Worm (Caenorhabditis elegans): Measurements from ENCODE around the gene F43G6.10.

The F43G6.10 gene

ce11 chrII:11808979-11809378 is at the start of gene F43G6.10:
TSS of gene F43G6.10 (plus strand) at chrII:11809349.
- no peak for TF ChIP-seq sma-3 (GFP tag; optimal IDR thresholded peaks at IDR 0.05)
- no peak for TF ChIP-seq nhr-77 (tag; optimal IDR thresholded peaks at IDR 0.05)
- no peak for TF ChIP-seq lin-39 (tag; optimal IDR thresholded peaks at IDR 0.05)
- TF ChIP-seq lsy-2 (tag; optimal IDR thresholded peaks at IDR 0.05) = no peak
- no peak for TF ChIP-seq nhr-12 (tag; optimal IDR thresholded peaks at IDR 0.05)
- TF ChIP-seq nhr-21 (tag; optimal IDR thresholded peaks at IDR 0.05) = no peak
- no peak for TF ChIP-seq nhr-25 (tag; optimal IDR thresholded peaks at IDR 0.05)
- TF ChIP-seq zag-1 (tag; optimal IDR thresholded peaks at IDR 0.05) = no peak
- TF ChIP-seq elt-1 (tag; optimal IDR thresholded peaks at IDR 0.05) = no peak
- TF ChIP-seq snpc-4 (tag; optimal IDR thresholded peaks at IDR 0.05) = no peak
- TF ChIP-seq ztf-4 (tag; optimal IDR thresholded peaks at IDR 0.05) = no peak
- no peak for TF ChIP-seq mbf-1 (tag; optimal IDR thresholded peaks at IDR 0.05)
- no peak for TF ChIP-seq ztf-11 (tag; optimal IDR thresholded peaks at IDR 0.05)
- no peak for TF ChIP-seq skn-1 (tag; optimal IDR thresholded peaks at IDR 0.05)
- TF ChIP-seq unc-62 (GFP tag; optimal IDR thresholded peaks at IDR 0.05) = no peak
- no peak for TF ChIP-seq nhr-10 (tag; optimal IDR thresholded peaks at IDR 0.05)
- no peak for TF ChIP-seq blmp-1 (tag; optimal IDR thresholded peaks at IDR 0.05; ENCODE audit: insufficient read depth)
- TF ChIP-seq egl-27 (tag; optimal IDR thresholded peaks at IDR 0.05) = no peak
- TF ChIP-seq nhr-23 (tag; optimal IDR thresholded peaks at IDR 0.05) = no peak

ce11 chrII:11761806-11762512 is 47.2 kb upstream of the F43G6.10 start:
- peak; percentile 53 for TF ChIP-seq nhr-12 (tag; optimal IDR thresholded peaks at IDR 0.05)
- peak in 1 of 2 experiments; percentile 89 for TF ChIP-seq lsy-2 (tag; optimal IDR thresholded peaks at IDR 0.05)
- peak; percentile 93 for TF ChIP-seq ztf-4 (tag; optimal IDR thresholded peaks at IDR 0.05)
- TF ChIP-seq Y55F3AM.14 (GFP tag; optimal IDR thresholded peaks at IDR 0.05) = no peak
- TF ChIP-seq nhr-25 (tag; optimal IDR thresholded peaks at IDR 0.05) = no peak
- no peak for TF ChIP-seq ztf-11 (tag; optimal IDR thresholded peaks at IDR 0.05)
- peak; percentile 89 for TF ChIP-seq sem-4 (tag; optimal IDR thresholded peaks at IDR 0.05)
- peak; percentile 93 for TF ChIP-seq C34F6.9 (tag; optimal IDR thresholded peaks at IDR 0.05)
- TF ChIP-seq crh-2 (tag; optimal IDR thresholded peaks at IDR 0.05) = peak; percentile 48
- peak; percentile 89 for TF ChIP-seq skn-1 (tag; optimal IDR thresholded peaks at IDR 0.05)
- TF ChIP-seq snpc-4 (tag; optimal IDR thresholded peaks at IDR 0.05) = peak; percentile 62
- TF ChIP-seq lin-13 (GFP tag; optimal IDR thresholded peaks at IDR 0.05) = peak; percentile 82
- no peak for TF ChIP-seq nhr-77 (tag; optimal IDR thresholded peaks at IDR 0.05)
- TF ChIP-seq nhr-11 (tag; optimal IDR thresholded peaks at IDR 0.05) = no peak
- TF ChIP-seq nhr-129 (tag; optimal IDR thresholded peaks at IDR 0.05) = no peak
- peak; percentile 69 for TF ChIP-seq unc-55 (GFP tag; optimal IDR thresholded peaks at IDR 0.05)
- TF ChIP-seq mbf-1 (tag; optimal IDR thresholded peaks at IDR 0.05) = no peak
- peak; percentile 99 for TF ChIP-seq ama-1 (optimal IDR thresholded peaks at IDR 0.05)
- TF ChIP-seq ztf-1 (GFP tag; conservative IDR thresholded peaks at IDR 0.05) = 0 out of 2 replicates have a peak, but pooled peaks have one; percentile 51
- no peak for TF ChIP-seq nhr-23 (tag; optimal IDR thresholded peaks at IDR 0.05)

- TF ChIP-seq unc-55 (GFP tag; optimal IDR thresholded peaks at IDR 0.05) (no peak), nhr-77 (tag; optimal IDR thresholded peaks at IDR 0.05) (no peak), lin-11 (tag; optimal IDR thresholded peaks at IDR 0.05) (no peak), aly-2 (tag; optimal IDR thresholded peaks at IDR 0.05) (no peak), sma-9 (GFP tag; optimal IDR thresholded peaks at IDR 0.05) (no peak), sma-9 (tag; optimal IDR thresholded peaks at IDR 0.05) (no peak), ceh-82 (tag; optimal IDR thresholded peaks at IDR 0.05) (no peak), sma-3 (GFP tag; optimal IDR thresholded peaks at IDR 0.05) (no peak), C34F6.9 (tag; optimal IDR thresholded peaks at IDR 0.05) (no peak), zag-1 (tag; optimal IDR thresholded peaks at IDR 0.05) (no peak), ztf-11 (tag; optimal IDR thresholded peaks at IDR 0.05) (no peak), egl-27 (tag; optimal IDR thresholded peaks at IDR 0.05) (no peak), F13H6.1 (tag; optimal IDR thresholded peaks at IDR 0.05) (no peak)
Measured at ce11 chrII:11765506-11766152, 43.5 kb upstream of the F43G6.10 start.

ce11 chrII:11766472-11766871 is 42.7 kb upstream of the F43G6.10 start, which contains the start of gene F44E5.2:
TSS of gene F44E5.2 (plus strand) at chrII:11766772.
- TF ChIP-seq nhr-21 (tag; optimal IDR thresholded peaks at IDR 0.05) (no peak), lin-13 (GFP tag; optimal IDR thresholded peaks at IDR 0.05) (no peak), F13H6.1 (tag; optimal IDR thresholded peaks at IDR 0.05) (no peak)

All from whole organism, L2 larva.